Fruit fly (Drosophila melanogaster) whole organism, larva: ENCODE data around the gene CG6978.

Experiments
- noc ChIP-seq: fragments of 200-800 bp; sonication (Bioruptor generic); optimal IDR thresholded peaks from 3 replicates; lab custom pipeline; 2019; ENCODE audit warnings: missing biosample characterization, mild to moderate bottlenecking, missing genetic modification characterization, moderate library complexity

The CG6978 gene

dm6 chrX:4783775-4784174 is at the start of gene CG6978:
CG6978 (plus strand) TSS chrX:4784075.
- no peak for TF ChIP-seq noc (tag; lab: Kevin White, UChicago)

DNA sequence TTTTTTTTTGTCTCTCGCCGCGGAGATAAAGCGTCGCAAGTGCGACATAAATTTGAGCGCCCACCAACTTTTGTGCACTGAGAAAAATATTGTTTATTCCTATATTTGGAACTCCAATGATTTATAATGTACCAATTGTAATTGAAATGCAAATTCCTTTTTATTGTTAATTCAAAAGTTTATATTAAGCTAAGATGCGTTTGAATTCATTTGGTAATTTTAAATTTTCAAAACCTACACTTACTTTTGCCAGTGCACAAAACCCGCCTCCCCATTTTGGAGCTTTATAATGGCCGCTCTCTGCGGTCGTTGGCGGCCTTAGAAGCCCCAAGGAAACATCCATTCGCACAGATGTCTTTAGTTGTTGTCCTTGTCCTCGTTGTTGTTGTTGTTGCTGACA is 21.6 kb upstream of the CG6978 start:
- no peak for TF ChIP-seq noc (tag; lab: Kevin White, UChicago)

DNA sequence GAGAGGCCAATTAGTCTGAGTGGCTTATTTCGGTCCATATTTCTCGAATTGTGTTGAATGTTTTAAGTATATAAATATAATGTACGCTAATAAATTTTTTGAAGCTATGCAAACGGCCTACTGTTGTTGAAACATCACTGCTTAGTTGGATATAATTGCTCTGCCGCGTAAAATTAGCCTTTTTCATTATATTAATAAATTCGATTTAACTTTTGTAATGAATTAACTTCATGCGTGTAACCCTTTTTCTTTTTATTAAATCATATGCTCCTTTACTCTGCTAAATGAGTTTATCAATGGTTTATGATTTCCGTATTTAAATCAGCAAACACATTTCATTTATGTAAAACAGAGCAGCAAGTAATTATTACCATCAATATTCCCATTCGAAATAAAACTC is 13.8 kb upstream of the CG6978 start, which contains the start of gene CG15472:
CG15472 (minus strand) TSS at position 101 of the 400 bp plus-strand sequence.
- no peak for TF ChIP-seq noc (tag; lab: Kevin White, UChicago)

dm6 chrX:4771488-4771887 is 12.4 kb upstream of the CG6978 start, which contains the start of gene Klf15:
Klf15 (minus strand) TSS chrX:4771588.
- TF ChIP-seq noc (tag; lab: Kevin White, UChicago): no peak

dm6 chrX:4777275-4777674 is 6.6 kb upstream of the CG6978 start, which contains the start of gene CG2871:
CG2871 (minus strand) TSS chrX:4777375.
- TF ChIP-seq noc (tag; lab: Kevin White, UChicago): no peak

DNA sequence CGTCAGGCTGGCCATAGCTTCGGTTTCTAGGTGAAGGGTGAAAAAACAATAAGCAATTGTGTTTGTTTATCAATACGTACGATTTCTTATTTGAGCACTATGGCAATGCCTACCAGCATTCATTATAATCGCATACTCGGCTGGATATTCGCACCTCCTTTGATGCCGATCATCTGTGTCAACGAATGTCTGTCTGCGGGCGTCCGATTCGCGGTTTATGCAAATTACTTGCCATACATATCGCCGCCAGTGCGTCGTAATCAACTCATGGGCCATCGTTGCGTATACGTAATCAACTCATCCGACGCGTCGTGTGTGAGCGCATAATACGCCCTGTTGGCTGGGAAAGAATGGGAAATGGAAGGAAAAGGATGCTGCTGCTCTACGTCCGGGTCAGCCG is 1.2 kb upstream of the CG6978 start, which contains the start of gene CG15471:
CG15471 (minus strand) TSS at position 101 of the 400 bp plus-strand sequence.
- no peak for TF ChIP-seq noc (tag; lab: Kevin White, UChicago)

dm6 chrX:4804762-4805161 is 20.9 kb downstream of the CG6978 start, which contains the start of gene CG2861:
CG2861 (minus strand) TSS chrX:4804862.
- no peak for TF ChIP-seq noc (tag; lab: Kevin White, UChicago)

dm6 chrX:4807826-4808225 is 24.0 kb downstream of the CG6978 start:
- no peak for TF ChIP-seq noc (tag; lab: Kevin White, UChicago)

- no peak for TF ChIP-seq noc (tag; lab: Kevin White, UChicago)
Measured at dm6 chrX:4825674-4826073, 41.8 kb downstream of the CG6978 start, which contains the start of gene CG12682. CG12682 (plus strand) TSS chrX:4825974.
